Worm (Caenorhabditis elegans) whole organism, mixed stage, embryonic: ENCODE results near the gene F10D7.5.

Experiments used
- blmp-1 ChIP-seq: fragments of 150-350 bp; optimal IDR thresholded peaks from 2 replicates; lab custom pipeline; 2014; ENCODE audit warnings: missing biosample characterization, missing genetic modification characterization
- ceh-43 ChIP-seq: fragments of 200-800 bp; sonication (Bioruptor generic); optimal IDR thresholded peaks from 2 replicates; lab custom pipeline; 2018; ENCODE audit warnings: mild to moderate bottlenecking, missing genetic modification characterization, moderate library complexity, missing compliant biosample characterization
- drap-1 ChIP-seq: fragments of 200-800 bp; sonication (Bioruptor generic); optimal IDR thresholded peaks from 3 replicates; lab custom pipeline; 2018; ENCODE audit warnings: mild to moderate bottlenecking, missing genetic modification characterization, missing compliant biosample characterization
- elt-3 ChIP-seq: fragments of 150-350 bp; optimal IDR thresholded peaks from 2 replicates; lab custom pipeline; 2014; ENCODE audit warnings: missing biosample characterization, missing genetic modification characterization
- flh-1 ChIP-seq: fragments of 200-800 bp; sonication (Bioruptor generic); optimal IDR thresholded peaks from 2 replicates; lab custom pipeline; 2018; ENCODE audit warnings: mild to moderate bottlenecking, missing genetic modification characterization, moderate library complexity, missing compliant biosample characterization
- ham-2 ChIP-seq: fragments of 200-800 bp; sonication (Bioruptor generic); optimal IDR thresholded peaks from 2 replicates; lab custom pipeline; 2018; ENCODE audit warnings: mild to moderate bottlenecking, missing genetic modification characterization, missing compliant biosample characterization
- mls-2 ChIP-seq: sonication (generic microtip); optimal IDR thresholded peaks from 2 replicates; lab custom pipeline; 2016; ENCODE audit warnings: mild to moderate bottlenecking, missing genetic modification characterization, moderate library complexity, missing compliant biosample characterization
- nhr-12 ChIP-seq: fragments of 150-350 bp; optimal IDR thresholded peaks from 2 replicates; lab custom pipeline; 2014; ENCODE audit warnings: missing biosample characterization, missing genetic modification characterization
- pha-4 ChIP-seq: fragments of 150-350 bp; optimal IDR thresholded peaks from 2 replicates; lab custom pipeline; 2018; ENCODE audit warnings: missing biosample characterization, missing genetic modification reagents, missing genetic modification characterization
- unc-39 ChIP-seq: fragments of 150-350 bp; optimal IDR thresholded peaks from 2 replicates; lab custom pipeline; 2014; ENCODE audit warnings: missing biosample characterization, missing genetic modification characterization
- unc-62 ChIP-seq: fragments of 150-350 bp; optimal IDR thresholded peaks from 2 replicates; lab custom pipeline; 2014; ENCODE audit warnings: missing biosample characterization, missing genetic modification reagents, missing genetic modification characterization
- ztf-11 ChIP-seq: fragments of 150-350 bp; optimal IDR thresholded peaks from 2 replicates; lab custom pipeline; 2014; ENCODE audit warnings: missing biosample characterization, missing genetic modification characterization

DNA sequence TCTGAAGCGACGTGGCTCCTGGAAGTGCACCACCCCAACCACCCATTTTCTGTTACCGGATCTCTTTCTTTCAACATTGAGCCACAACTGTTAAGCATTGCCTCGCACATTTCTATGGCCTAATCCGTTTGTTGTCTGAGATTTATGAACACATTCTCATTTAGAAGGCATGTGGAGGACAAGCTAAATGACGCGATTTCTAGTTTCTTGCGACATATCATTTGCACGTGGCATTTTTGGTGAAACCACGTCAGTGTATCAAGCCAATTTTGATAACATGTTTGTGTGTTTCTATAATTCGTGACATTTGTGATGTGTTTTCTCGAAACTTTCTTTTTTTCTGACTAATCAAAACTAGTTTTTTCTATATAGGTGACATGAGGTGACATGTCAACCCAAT, 34.7 kb downstream of the F10D7.5 start:
- TF ChIP-seq blmp-1 (no peak), ztf-11 (tag; lab: Kevin White, UChicago) (no peak), elt-3 (tag; lab: Kevin White, UChicago) (no peak), flh-1 (GFP tag; lab: Kevin White, UChicago) (no peak), ham-2 (GFP tag; lab: Kevin White, UChicago) (no peak), ceh-43 (GFP tag; lab: Kevin White, UChicago) (no peak), nhr-12 (tag; lab: Kevin White, UChicago) (no peak), drap-1 (GFP tag; lab: Kevin White, UChicago) (no peak), unc-62 (no peak), mls-2 (tag; lab: Kevin White, UChicago) (no peak), unc-39 (tag; lab: Kevin White, UChicago) (no peak), pha-4 (no peak)
